Worm (Caenorhabditis elegans) whole organism, L2 larva: ENCODE measurements around the gene R10E8.2.

Source experiments
- R02D3.7 ChIP-seq: fragments of 150-350 bp; optimal IDR thresholded peaks from 2 replicates; lab custom pipeline; 2014; ENCODE audit warnings: missing biosample characterization, missing genetic modification characterization
- aly-2 ChIP-seq: fragments of 150-350 bp; optimal IDR thresholded peaks from 2 replicates; lab custom pipeline; 2014; ENCODE audit warnings: missing biosample characterization, missing genetic modification characterization
- ama-1 ChIP-seq: fragments of 150-350 bp; optimal IDR thresholded peaks from 2 replicates; lab custom pipeline; 2018; ENCODE audit warnings: inconsistent platforms
- fos-1 ChIP-seq: fragments of 150-350 bp; optimal IDR thresholded peaks from 2 replicates; lab custom pipeline; 2014; ENCODE audit warnings: missing biosample characterization, missing genetic modification characterization
- mdl-1 ChIP-seq, 2 experiments: fragments of 150-350 bp in 1 of 2; sonication (generic microtip) in 1 of 2; optimal IDR thresholded peaks; 2 replicates each; lab custom pipeline; 2017; ENCODE audit warnings: missing biosample characterization in 2 of 2, missing genetic modification characterization in 2 of 2
- nhr-11 ChIP-seq: fragments of 150-350 bp; optimal IDR thresholded peaks from 2 replicates; lab custom pipeline; 2014; ENCODE audit warnings: missing biosample characterization, missing genetic modification characterization
- nhr-12 ChIP-seq: fragments of 150-350 bp; optimal IDR thresholded peaks from 2 replicates; lab custom pipeline; 2014; ENCODE audit warnings: missing biosample characterization, missing genetic modification characterization
- nhr-21 ChIP-seq: fragments of 150-350 bp; optimal IDR thresholded peaks from 2 replicates; lab custom pipeline; 2014; ENCODE audit warnings: missing biosample characterization, missing genetic modification characterization
- nhr-77 ChIP-seq: fragments of 150-350 bp; optimal IDR thresholded peaks from 2 replicates; lab custom pipeline; 2014; ENCODE audit warnings: missing biosample characterization, missing genetic modification characterization
- sem-4 ChIP-seq: fragments of 150-350 bp; optimal IDR thresholded peaks from 2 replicates; lab custom pipeline; 2014; ENCODE audit warnings: missing biosample characterization, missing genetic modification reagents, missing genetic modification characterization
- skn-1 ChIP-seq: sonication (generic microtip); optimal IDR thresholded peaks from 2 replicates; lab custom pipeline; 2017; ENCODE audit warnings: missing biosample characterization, missing genetic modification characterization
- unc-55 ChIP-seq: fragments of 150-350 bp; sonication (generic microtip); optimal IDR thresholded peaks from 3 replicates; lab custom pipeline; 2014; ENCODE audit warnings: missing biosample characterization, missing genetic modification reagents, missing genetic modification characterization
- unc-62 ChIP-seq: fragments of 150-350 bp; optimal IDR thresholded peaks from 2 replicates; lab custom pipeline; 2014; ENCODE audit warnings: missing biosample characterization, missing genetic modification reagents, missing genetic modification characterization
- ztf-11 ChIP-seq: sonication (generic microtip); optimal IDR thresholded peaks from 2 replicates; lab custom pipeline; 2017; ENCODE audit warnings: missing biosample characterization, missing genetic modification characterization

DNA sequence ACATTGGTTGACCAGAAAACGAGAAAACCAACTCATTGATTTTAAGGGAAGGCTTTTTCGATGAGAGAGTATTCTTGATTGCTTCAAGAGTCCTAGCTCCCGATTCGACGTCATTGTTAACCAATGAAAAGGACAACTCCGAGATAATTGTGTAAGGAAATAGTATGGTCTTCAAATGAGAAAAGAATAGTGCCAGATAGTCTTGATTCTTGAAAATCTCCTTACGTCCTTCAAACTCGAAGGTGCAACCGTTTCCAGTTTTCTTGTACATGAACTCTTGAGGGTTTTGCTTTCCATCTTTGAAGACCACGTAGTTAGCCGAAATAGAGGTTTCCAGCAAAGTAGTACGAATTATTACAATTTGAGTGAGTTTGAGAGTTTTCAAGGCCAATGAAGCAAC lies 10.4 kb upstream of the R10E8.2 start:
- TF ChIP-seq aly-2 (tag; lab: Kevin White, UChicago) (no peak), nhr-11 (tag; lab: Kevin White, UChicago) (no peak), fos-1 (no peak), unc-62 (GFP tag; lab: Kevin White, UChicago) (no peak), unc-55 (GFP tag; lab: Kevin White, UChicago) (no peak), R02D3.7 (tag; lab: Kevin White, UChicago) (no peak), skn-1 (no peak), ama-1 (lab: Kevin White, UChicago) (no peak), ztf-11 (tag; lab: Kevin White, UChicago) (no peak), nhr-12 (tag; lab: Kevin White, UChicago) (no peak), sem-4 (tag; lab: Kevin White, UChicago) (no peak), nhr-21 (tag; lab: Kevin White, UChicago) (no peak), nhr-77 (tag; lab: Kevin White, UChicago) (no peak), mdl-1 (tag; optimal IDR thresholded peaks at IDR 0.05; lab: Kevin White, UChicago) (no peak)
